ENCODE assay signal across 7 worm cellular contexts in genomic region chrII:9787395-9788152, ce11.
A peak's percentile ranks its signal among the peaks of the same experiment; 100 is the strongest.
TF ChIP-seq lines count a peak whose summit lies in the region.

Gene cyp-13A2, minus strand, starts transcription at chrII:9787629.

TF ChIP-seq in whole organism, L1 larva, 84 proteins besides CTCF, POLR2A, EP300 and RAD21 (continues in another document):
- no peak for TF ChIP-seq nhr-28 (tag; optimal IDR thresholded peaks at IDR 0.05; lab: Kevin White, UChicago)
- TF ChIP-seq skn-1 (tag; optimal IDR thresholded peaks at IDR 0.05; lab: Kevin White, UChicago) = no peak
- TF ChIP-seq nhr-90 (tag; optimal IDR thresholded peaks at IDR 0.05; lab: Kevin White, UChicago; ENCODE audit: poor library complexity) = peak; percentile 66
- TF ChIP-seq C16A3.4 (tag; optimal IDR thresholded peaks at IDR 0.05; lab: Kevin White, UChicago) = peak; percentile 8
- peak; percentile 45 for TF ChIP-seq mep-1 (tag; optimal IDR thresholded peaks at IDR 0.05; lab: Kevin White, UChicago)
- no peak for TF ChIP-seq alr-1 (tag; optimal IDR thresholded peaks at IDR 0.05; lab: Kevin White, UChicago; ENCODE audit: borderline replicate concordance)
- TF ChIP-seq ceh-8 (GFP tag; optimal IDR thresholded peaks at IDR 0.05; lab: Kevin White, UChicago) = no peak
- peak; percentile 33 for TF ChIP-seq nhr-47 (tag; optimal IDR thresholded peaks at IDR 0.05; lab: Kevin White, UChicago)
- no peak for TF ChIP-seq pqm-1 (tag; optimal IDR thresholded peaks at IDR 0.05; lab: Kevin White, UChicago)
- peak in 2 of 3 experiments; percentile 16 to 32 for TF ChIP-seq dpl-1 (GFP tag; optimal IDR thresholded peaks at IDR 0.05; lab: Kevin White, UChicago)
- peak in 1 of 2 experiments; percentile 48 for TF ChIP-seq mdl-1 (tag; optimal IDR thresholded peaks at IDR 0.05; lab: Kevin White, UChicago)
- no peak for TF ChIP-seq lir-3 (tag; optimal IDR thresholded peaks at IDR 0.05; lab: Kevin White, UChicago; ENCODE audit: poor library complexity)

TF ChIP-seq in whole organism, L2 larva, 48 proteins besides CTCF, POLR2A, EP300 and RAD21 (continues in another document):
- TF ChIP-seq ZK546.5 (tag; optimal IDR thresholded peaks at IDR 0.05; lab: Kevin White, UChicago) (no peak), crh-2 (tag; optimal IDR thresholded peaks at IDR 0.05; lab: Kevin White, UChicago) (peak; percentile 73), sem-4 (tag; optimal IDR thresholded peaks at IDR 0.05; lab: Kevin White, UChicago) (peak; percentile 47), ztf-11 (tag; optimal IDR thresholded peaks at IDR 0.05; lab: Kevin White, UChicago) (no peak), nhr-11 (tag; optimal IDR thresholded peaks at IDR 0.05; lab: Kevin White, UChicago) (no peak), nhr-129 (tag; optimal IDR thresholded peaks at IDR 0.05; lab: Kevin White, UChicago) (peak; percentile 48), ceh-82 (tag; optimal IDR thresholded peaks at IDR 0.05; lab: Kevin White, UChicago) (no peak), fos-1 (tag; optimal IDR thresholded peaks at IDR 0.05; lab: Kevin White, UChicago) (peak; percentile 89), mab-5 (tag; optimal IDR thresholded peaks at IDR 0.05; lab: Kevin White, UChicago) (no peak), alr-1 (tag; optimal IDR thresholded peaks at IDR 0.05; lab: Kevin White, UChicago) (no peak), lin-39 (tag; optimal IDR thresholded peaks at IDR 0.05; lab: Kevin White, UChicago) (no peak), lin-13 (GFP tag; optimal IDR thresholded peaks at IDR 0.05; lab: Kevin White, UChicago) (no peak), mdl-1 (tag; optimal IDR thresholded peaks at IDR 0.05; lab: Kevin White, UChicago) (peak in 1 of 2 experiments; percentile 68), nhr-25 (tag; optimal IDR thresholded peaks at IDR 0.05; lab: Kevin White, UChicago) (peak; percentile 85)

TF ChIP-seq in whole organism, L3 larva, 47 proteins besides CTCF, POLR2A, EP300 and RAD21 (continues in another document):
- TF ChIP-seq egl-27 (tag; optimal IDR thresholded peaks at IDR 0.05; lab: Kevin White, UChicago) (no peak), egl-5 (tag; optimal IDR thresholded peaks at IDR 0.05; lab: Kevin White, UChicago) (no peak), nhr-12 (tag; optimal IDR thresholded peaks at IDR 0.05; lab: Kevin White, UChicago) (no peak), lin-39 (tag; optimal IDR thresholded peaks at IDR 0.05; lab: Kevin White, UChicago) (no peak), ztf-4 (tag; optimal IDR thresholded peaks at IDR 0.05; lab: Kevin White, UChicago) (no peak), nhr-25 (tag; optimal IDR thresholded peaks at IDR 0.05; lab: Kevin White, UChicago) (peak; percentile 92), elt-1 (tag; optimal IDR thresholded peaks at IDR 0.05; lab: Kevin White, UChicago) (peak; percentile 85), ZK546.5 (tag; optimal IDR thresholded peaks at IDR 0.05; lab: Kevin White, UChicago) (no peak), fkh-2 (tag; optimal IDR thresholded peaks at IDR 0.05; lab: Kevin White, UChicago) (no peak), sea-2 (GFP tag; optimal IDR thresholded peaks at IDR 0.05; lab: Kevin White, UChicago) (no peak), nhr-11 (tag; optimal IDR thresholded peaks at IDR 0.05; lab: Kevin White, UChicago) (peak; percentile 52), ceh-28 (tag; optimal IDR thresholded peaks at IDR 0.05; lab: Kevin White, UChicago) (peak; percentile 5), ceh-82 (tag; optimal IDR thresholded peaks at IDR 0.05; lab: Kevin White, UChicago) (no peak), aly-2 (tag; optimal IDR thresholded peaks at IDR 0.05; lab: Kevin White, UChicago) (no peak)

TF ChIP-seq in whole organism, L4 larva, 104 proteins besides CTCF, POLR2A, EP300 and RAD21 (continues in another document):
- TF ChIP-seq madf-9 (GFP tag; conservative IDR thresholded peaks at IDR 0.05; lab: Robert Waterston, UW) (no peak), hmg-1.1 (GFP tag; IDR thresholded peaks at IDR 0.05; lab: Robert Waterston, UW) (no peak), lin-15B (tag; optimal IDR thresholded peaks at IDR 0.05; lab: Kevin White, UChicago) (no peak), hlh-30 (tag; optimal IDR thresholded peaks at IDR 0.05; lab: Kevin White, UChicago; ENCODE audit: insufficient read depth) (peak; percentile 24), pha-4 (GFP tag; IDR thresholded peaks at IDR 0.05; lab: Robert Waterston, UW) (0 out of 2 replicates have a peak, but pooled peaks have one; percentile 13), pha-4 (tag; optimal IDR thresholded peaks at IDR 0.05; lab: Kevin White, UChicago) (peak; percentile 34), unc-39 (tag; optimal IDR thresholded peaks at IDR 0.05; lab: Kevin White, UChicago) (no peak), snpc-4 (tag; optimal IDR thresholded peaks at IDR 0.05; lab: Kevin White, UChicago) (peak; percentile 83), spr-1 (tag; optimal IDR thresholded peaks at IDR 0.05; lab: Kevin White, UChicago) (no peak), mep-1 (tag; optimal IDR thresholded peaks at IDR 0.05; lab: Kevin White, UChicago) (peak; percentile 58), madf-5 (GFP tag; IDR thresholded peaks at IDR 0.05; lab: Robert Waterston, UW) (no peak), Y48G9A.11 (GFP tag; IDR thresholded peaks at IDR 0.05; lab: Robert Waterston, UW) (0 out of 2 replicates have a peak, but pooled peaks have one; percentile 23), unc-130 (GFP tag; optimal IDR thresholded peaks at IDR 0.05; lab: Kevin White, UChicago) (no peak), hlh-11 (tag; optimal IDR thresholded peaks at IDR 0.05; lab: Kevin White, UChicago) (peak; percentile 85)

TF ChIP-seq in whole organism, late embryonic, 69 proteins besides CTCF, POLR2A, EP300 and RAD21:
- TF ChIP-seq elt-2 (tag; optimal IDR thresholded peaks at IDR 0.05; lab: Kevin White, UChicago) (peak; percentile 30), npax-4 (tag; optimal IDR thresholded peaks at IDR 0.05; lab: Kevin White, UChicago) (no peak), pat-9 (tag; optimal IDR thresholded peaks at IDR 0.05; lab: Kevin White, UChicago) (no peak), hlh-30 (tag; optimal IDR thresholded peaks at IDR 0.05; lab: Kevin White, UChicago; ENCODE audit: insufficient read depth) (peak; percentile 24), ttx-3 (tag; optimal IDR thresholded peaks at IDR 0.05; lab: Kevin White, UChicago) (no peak), nhr-11 (tag; optimal IDR thresholded peaks at IDR 0.05; lab: Kevin White, UChicago) (peak; percentile 13), che-1 (tag; optimal IDR thresholded peaks at IDR 0.05; lab: Kevin White, UChicago) (no peak), F13H6.1 (tag; optimal IDR thresholded peaks at IDR 0.05; lab: Kevin White, UChicago) (no peak), K02D7.2 (tag; optimal IDR thresholded peaks at IDR 0.05; lab: Kevin White, UChicago) (no peak), rnt-1 (tag; optimal IDR thresholded peaks at IDR 0.05; lab: Kevin White, UChicago) (peak; percentile 2)
TF ChIP-seq in whole organism, late embryonic: peak in this region for 4.

TF ChIP-seq in whole organism, mixed stage, embryonic, 35 proteins besides CTCF, POLR2A, EP300 and RAD21:
- peak; percentile 23 for TF ChIP-seq unc-62 (GFP tag; optimal IDR thresholded peaks at IDR 0.05; lab: Kevin White, UChicago)
- TF ChIP-seq unc-120 (tag; optimal IDR thresholded peaks at IDR 0.05; lab: Kevin White, UChicago; ENCODE audit: poor library complexity, severe bottlenecking) = peak; percentile 52
- peak; percentile 44 for TF ChIP-seq elt-1 (tag; optimal IDR thresholded peaks at IDR 0.05; lab: Kevin White, UChicago; ENCODE audit: borderline replicate concordance, insufficient read depth)
- TF ChIP-seq unc-39 (tag; optimal IDR thresholded peaks at IDR 0.05; lab: Kevin White, UChicago) = no peak
- no peak for TF ChIP-seq ceh-39 (tag; optimal IDR thresholded peaks at IDR 0.05; lab: Kevin White, UChicago)

TF ChIP-seq in whole organism, young adult, 124 proteins besides CTCF, POLR2A, EP300 and RAD21:
- peak; percentile 93 for TF ChIP-seq snpc-1.1 (tag; optimal IDR thresholded peaks at IDR 0.05; lab: Kevin White, UChicago; ENCODE audit: insufficient read depth)
- no peak for TF ChIP-seq aptf-2 (GFP tag; conservative IDR thresholded peaks at IDR 0.05; lab: Robert Waterston, UW)
- TF ChIP-seq egl-44 (GFP tag; IDR thresholded peaks at IDR 0.05; lab: Robert Waterston, UW) = no peak
- TF ChIP-seq egl-18 (GFP tag; IDR thresholded peaks at IDR 0.05; lab: Robert Waterston, UW) = no peak
- peak; percentile 56 for TF ChIP-seq him-1 (tag; optimal IDR thresholded peaks at IDR 0.05; lab: Kevin White, UChicago)
- no peak for TF ChIP-seq ceh-40 (GFP tag; IDR thresholded peaks at IDR 0.05; lab: Robert Waterston, UW)
- TF ChIP-seq F33H1.4 (GFP tag; IDR thresholded peaks at IDR 0.05; lab: Robert Waterston, UW) = peak; percentile 24; the same call in 1 of the 2 replicates
- TF ChIP-seq B0336.3 (GFP tag; IDR thresholded peaks at IDR 0.05; lab: Robert Waterston, UW) = 0 out of 2 replicates have a peak, but pooled peaks have one; percentile 27
- no peak for TF ChIP-seq efl-1 (GFP tag; optimal IDR thresholded peaks at IDR 0.05; lab: Kevin White, UChicago)
- TF ChIP-seq snpc-3.4 (tag; optimal IDR thresholded peaks at IDR 0.05; lab: Kevin White, UChicago) = peak; percentile 86
- no peak for TF ChIP-seq nhr-120 (GFP tag; IDR thresholded peaks at IDR 0.05; lab: Robert Waterston, UW)
- TF ChIP-seq tbp1 (GFP tag; optimal IDR thresholded peaks at IDR 0.05; lab: Kevin White, UChicago) = peak; percentile 57
- no peak for TF ChIP-seq F57C9.4 (tag; optimal IDR thresholded peaks at IDR 0.05; lab: Kevin White, UChicago)
- peak; percentile 89 for TF ChIP-seq nhr-80 (tag; optimal IDR thresholded peaks at IDR 0.05; lab: Kevin White, UChicago)
- no peak for TF ChIP-seq ceh-100 (GFP tag; IDR thresholded peaks at IDR 0.05; lab: Robert Waterston, UW)
- no peak for TF ChIP-seq mcd-1 (GFP tag; IDR thresholded peaks at IDR 0.05; lab: Robert Waterston, UW)
- peak; percentile 84 for TF ChIP-seq hmg-1.2 (GFP tag; IDR thresholded peaks at IDR 0.05; lab: Robert Waterston, UW)
- TF ChIP-seq B0019.2 (GFP tag; conservative IDR thresholded peaks at IDR 0.05; lab: Robert Waterston, UW) = no peak
- no peak for TF ChIP-seq T26A5.8 (tag; optimal IDR thresholded peaks at IDR 0.05; lab: Kevin White, UChicago)
- peak; percentile 6 for TF ChIP-seq pha-4 (tag; optimal IDR thresholded peaks at IDR 0.05; lab: Kevin White, UChicago)
- TF ChIP-seq rpc-1 (optimal IDR thresholded peaks at IDR 0.05; lab: Kevin White, UChicago) = no peak
- peak; percentile 3 for TF ChIP-seq rpc-1 (tag; optimal IDR thresholded peaks at IDR 0.05; lab: Kevin White, UChicago)
- no peak for TF ChIP-seq F23B12.7 (tag; optimal IDR thresholded peaks at IDR 0.05; lab: Kevin White, UChicago; ENCODE audit: insufficient read depth)
- peak; percentile 93 for TF ChIP-seq snpc-4 (GFP tag; optimal IDR thresholded peaks at IDR 0.05; lab: Kevin White, UChicago)
- peak; percentile 94 to 98 (median 96) for TF ChIP-seq snpc-4 (tag; optimal IDR thresholded peaks at IDR 0.05; lab: Kevin White, UChicago)
TF ChIP-seq in whole organism, young adult: peak in this region for 11.
